Comparison of ENCODE assay signal across 1 fruit fly cellular context in the genomic region with DNA sequence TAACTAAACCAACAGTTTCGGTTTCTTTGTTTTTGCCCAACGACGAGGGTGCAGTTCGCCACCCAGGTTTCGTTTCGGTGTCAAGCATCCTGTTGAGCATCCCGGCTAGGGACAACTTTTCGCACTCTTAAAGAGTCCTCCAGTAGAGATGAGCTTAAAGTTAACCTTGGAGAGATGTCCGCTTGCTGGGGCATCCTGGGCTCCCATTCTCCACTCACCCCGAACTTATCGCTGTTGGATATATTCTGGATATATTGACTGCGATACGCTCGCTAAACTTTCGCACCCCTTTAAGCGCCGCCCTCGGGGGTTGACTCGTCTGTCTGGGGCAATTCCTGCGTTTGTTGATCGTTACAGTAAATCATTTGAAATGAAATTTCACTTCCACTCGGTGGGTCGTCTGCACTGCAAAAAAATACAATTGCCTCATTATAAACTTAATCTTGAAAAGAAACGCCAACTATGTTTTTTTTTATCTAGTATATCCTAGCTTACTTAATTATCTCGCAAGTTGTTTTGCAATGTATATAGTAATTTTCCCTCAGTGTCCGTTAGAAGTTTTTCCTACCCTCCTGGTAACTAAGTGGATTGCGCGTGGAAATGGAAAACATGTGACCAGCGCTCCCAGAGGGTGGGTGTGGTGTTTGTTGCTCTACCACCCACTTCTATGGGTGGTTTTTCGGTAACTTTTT.
TF ChIP-seq lines count a peak whose summit lies in the region.

No protein-coding gene starts in this region.

TF ChIP-seq in whole organism, embryonic, 481 proteins besides CTCF, POLR2A, EP300 and RAD21 (continued from another document and continues in another):
- peak; percentile 43 for TF ChIP-seq sug (tag; optimal IDR thresholded peaks at IDR 0.05; lab: Kevin White, UChicago)
- peak in 1 of 2 experiments; percentile 92 for TF ChIP-seq eve (GFP tag; optimal IDR thresholded peaks at IDR 0.05; lab: Kevin White, UChicago)
- TF ChIP-seq TFAM (GFP tag; optimal IDR thresholded peaks at IDR 0.05; lab: Kevin White, UChicago): peak; percentile 57
- peak; percentile 45 for TF ChIP-seq CG12104 (GFP tag; optimal IDR thresholded peaks at IDR 0.05; lab: Kevin White, UChicago)
- TF ChIP-seq Chrac-16 (GFP tag; optimal IDR thresholded peaks at IDR 0.05; lab: Kevin White, UChicago): peak; percentile 60
- TF ChIP-seq PHDP (tag; optimal IDR thresholded peaks at IDR 0.05; lab: Kevin White, UChicago): peak; percentile 80
- TF ChIP-seq B-H2 (GFP tag; optimal IDR thresholded peaks at IDR 0.05; lab: Kevin White, UChicago): no peak
- TF ChIP-seq da (GFP tag; optimal IDR thresholded peaks at IDR 0.05; lab: Kevin White, UChicago): peak; percentile 38
- peak; percentile 72 for TF ChIP-seq grau (tag; optimal IDR thresholded peaks at IDR 0.05; lab: Kevin White, UChicago)
- TF ChIP-seq Dek (tag; optimal IDR thresholded peaks at IDR 0.05; lab: Kevin White, UChicago): peak; percentile 78
- TF ChIP-seq CG15269 (tag; optimal IDR thresholded peaks at IDR 0.05; lab: Kevin White, UChicago): peak; percentile 86
- peak; percentile 87 for TF ChIP-seq CG14441 (GFP tag; IDR thresholded peaks at IDR 0.05; lab: Robert Waterston, UW)
- peak; percentile 73 for TF ChIP-seq ssp (GFP tag; IDR thresholded peaks at IDR 0.05; lab: Robert Waterston, UW)
- peak; percentile 80 for TF ChIP-seq CG12219 (GFP tag; optimal IDR thresholded peaks at IDR 0.05; lab: Kevin White, UChicago)
- no peak for TF ChIP-seq Dfd (GFP tag; optimal IDR thresholded peaks at IDR 0.05; lab: Kevin White, UChicago)
- TF ChIP-seq fd3F (GFP tag; optimal IDR thresholded peaks at IDR 0.05; lab: Kevin White, UChicago): peak; percentile 71
- TF ChIP-seq twi (tag; optimal IDR thresholded peaks at IDR 0.05; lab: Kevin White, UChicago): peak; percentile 32
- peak; percentile 62 for TF ChIP-seq al (GFP tag; IDR thresholded peaks at IDR 0.05; lab: Robert Waterston, UW)
- TF ChIP-seq Nf-YA (GFP tag; IDR thresholded peaks at IDR 0.05; lab: Robert Waterston, UW): peak; percentile 65
- TF ChIP-seq CG8281 (tag; optimal IDR thresholded peaks at IDR 0.05; lab: Kevin White, UChicago): peak; percentile 45
- TF ChIP-seq CG1832 (GFP tag; optimal IDR thresholded peaks at IDR 0.05; lab: Kevin White, UChicago): no peak
- TF ChIP-seq Gug (GFP tag; IDR thresholded peaks at IDR 0.05; lab: Robert Waterston, UW): peak; percentile 82
- peak; percentile 75 for TF ChIP-seq CG10267 (tag; optimal IDR thresholded peaks at IDR 0.05; lab: Kevin White, UChicago)
- no peak for TF ChIP-seq tll (GFP tag; optimal IDR thresholded peaks at IDR 0.05; lab: Kevin White, UChicago)
- peak; percentile 57 for TF ChIP-seq CG12236 (GFP tag; optimal IDR thresholded peaks at IDR 0.05; lab: Kevin White, UChicago)
- 0 out of 3 replicates have a peak, but pooled peaks have one; percentile 39 for TF ChIP-seq jigr1 (GFP tag; IDR thresholded peaks at IDR 0.05; lab: Robert Waterston, UW)
- TF ChIP-seq psq (GFP tag; optimal IDR thresholded peaks at IDR 0.05; lab: Kevin White, UChicago): peak; percentile 55
- peak; percentile 86 for TF ChIP-seq CG14014 (GFP tag; IDR thresholded peaks at IDR 0.05; lab: Robert Waterston, UW)
- TF ChIP-seq CG9932 (GFP tag; IDR thresholded peaks at IDR 0.05; lab: Robert Waterston, UW): peak; percentile 70
- peak; percentile 67 for TF ChIP-seq CG2875 (GFP tag; optimal IDR thresholded peaks at IDR 0.05; lab: Kevin White, UChicago)
- TF ChIP-seq YL-1 (GFP tag; optimal IDR thresholded peaks at IDR 0.05; lab: Kevin White, UChicago): peak; percentile 16
- TF ChIP-seq schlank (tag; optimal IDR thresholded peaks at IDR 0.05; lab: Kevin White, UChicago): peak; percentile 37
- peak; percentile 12 for TF ChIP-seq MTF-1 (GFP tag; optimal IDR thresholded peaks at IDR 0.05; lab: Kevin White, UChicago; ENCODE audit: borderline replicate concordance)
- no peak for TF ChIP-seq chinmo (GFP tag; IDR thresholded peaks at IDR 0.05; lab: Robert Waterston, UW; ENCODE audit: partially characterized antibody)
- peak; percentile 89 for TF ChIP-seq gem (tag; optimal IDR thresholded peaks at IDR 0.05; lab: Kevin White, UChicago)
- TF ChIP-seq NC2β (GFP tag; optimal IDR thresholded peaks at IDR 0.05; lab: Kevin White, UChicago): peak; percentile 74
- peak; percentile 95 for TF ChIP-seq Ets65A (GFP tag; lab: Kevin White, UChicago)
- no peak for TF ChIP-seq Scr (GFP tag; IDR thresholded peaks at IDR 0.05; lab: Robert Waterston, UW; ENCODE audit: partially characterized antibody)
- TF ChIP-seq slou (GFP tag; optimal IDR thresholded peaks at IDR 0.05; lab: Kevin White, UChicago): peak; percentile 55
- TF ChIP-seq E2f2 (GFP tag; IDR thresholded peaks at IDR 0.05; lab: Robert Waterston, UW): peak; percentile 55; the same call in 1 of the 2 replicates
- TF ChIP-seq dimm (GFP tag; IDR thresholded peaks at IDR 0.05; lab: Robert Waterston, UW): peak; percentile 64
- no peak for TF ChIP-seq CG17186 (GFP tag; optimal IDR thresholded peaks at IDR 0.05; lab: Kevin White, UChicago)
- peak; percentile 80 for TF ChIP-seq az2 (GFP tag; optimal IDR thresholded peaks at IDR 0.05; lab: Kevin White, UChicago)
- TF ChIP-seq Sry-β (GFP tag; optimal IDR thresholded peaks at IDR 0.05; lab: Kevin White, UChicago): no peak
- no peak for TF ChIP-seq BEAF-32 (GFP tag; optimal IDR thresholded peaks at IDR 0.05; lab: Kevin White, UChicago)
- peak; percentile 87 for TF ChIP-seq CG13424 (tag; optimal IDR thresholded peaks at IDR 0.05; lab: Kevin White, UChicago)
- peak; percentile 72 for TF ChIP-seq CG10147 (GFP tag; optimal IDR thresholded peaks at IDR 0.05; lab: Kevin White, UChicago)
- peak; percentile 86 for TF ChIP-seq sob (GFP tag; IDR thresholded peaks at IDR 0.05; lab: Robert Waterston, UW)
- peak; percentile 72 for TF ChIP-seq CG14710 (tag; optimal IDR thresholded peaks at IDR 0.05; lab: Kevin White, UChicago)
- no peak for TF ChIP-seq fru (optimal IDR thresholded peaks at IDR 0.05; lab: Kevin White, UChicago)
- peak; percentile 23 for TF ChIP-seq Deaf1 (tag; optimal IDR thresholded peaks at IDR 0.05; lab: Kevin White, UChicago)
- TF ChIP-seq CG8924 (tag; optimal IDR thresholded peaks at IDR 0.05; lab: Kevin White, UChicago): peak; percentile 63
- TF ChIP-seq gfzf (GFP tag; optimal IDR thresholded peaks at IDR 0.05; lab: Kevin White, UChicago): no peak
- TF ChIP-seq CG12391 (tag; optimal IDR thresholded peaks at IDR 0.05; lab: Kevin White, UChicago): peak; percentile 88
- TF ChIP-seq lab (GFP tag; optimal IDR thresholded peaks at IDR 0.05; lab: Kevin White, UChicago): peak; percentile 66
- peak; percentile 58 for TF ChIP-seq CG4328 (GFP tag; optimal IDR thresholded peaks at IDR 0.05; lab: Kevin White, UChicago)
- peak; percentile 84 for TF ChIP-seq so (GFP tag; IDR thresholded peaks at IDR 0.05; lab: Robert Waterston, UW)
- peak; percentile 67 for TF ChIP-seq B-H1 (GFP tag; IDR thresholded peaks at IDR 0.05; lab: Robert Waterston, UW)
- peak; percentile 31 for TF ChIP-seq repo (GFP tag; optimal IDR thresholded peaks at IDR 0.05; lab: Kevin White, UChicago)
- TF ChIP-seq CG14667 (GFP tag; IDR thresholded peaks at IDR 0.05; lab: Robert Waterston, UW): peak; percentile 63
- TF ChIP-seq zfh1 (GFP tag; IDR thresholded peaks at IDR 0.05; lab: Robert Waterston, UW): peak; percentile 90
- no peak for TF ChIP-seq CG42726 (GFP tag; IDR thresholded peaks at IDR 0.05; lab: Robert Waterston, UW; ENCODE audit: partially characterized antibody)
- no peak for TF ChIP-seq CG10565 (GFP tag; optimal IDR thresholded peaks at IDR 0.05; lab: Kevin White, UChicago)
- peak; percentile 61 for TF ChIP-seq CG2202 (tag; optimal IDR thresholded peaks at IDR 0.05; lab: Kevin White, UChicago)
- peak; percentile 86 for TF ChIP-seq E2f1 (GFP tag; IDR thresholded peaks at IDR 0.05; lab: Robert Waterston, UW)
- peak; percentile 61 for TF ChIP-seq CG8944 (GFP tag; optimal IDR thresholded peaks at IDR 0.05; lab: Kevin White, UChicago)
- no peak for TF ChIP-seq D19B (GFP tag; optimal IDR thresholded peaks at IDR 0.05; lab: Kevin White, UChicago)
- TF ChIP-seq CG2889 (GFP tag; IDR thresholded peaks at IDR 0.05; lab: Robert Waterston, UW): peak; percentile 62; the same call in 1 of the 3 replicates
- peak; percentile 66 for TF ChIP-seq CG43689 (GFP tag; IDR thresholded peaks at IDR 0.05; lab: Robert Waterston, UW)
- no peak for TF ChIP-seq Gsc (GFP tag; IDR thresholded peaks at IDR 0.05; lab: Robert Waterston, UW)
- TF ChIP-seq Dref (GFP tag; IDR thresholded peaks at IDR 0.05; lab: Robert Waterston, UW): no peak
- TF ChIP-seq CG1792 (GFP tag; optimal IDR thresholded peaks at IDR 0.05; lab: Kevin White, UChicago): peak; percentile 78
- no peak for TF ChIP-seq unc-4 (GFP tag; IDR thresholded peaks at IDR 0.05; lab: Robert Waterston, UW; ENCODE audit: partially characterized antibody)
- peak; percentile 82 for TF ChIP-seq CG11247 (GFP tag; IDR thresholded peaks at IDR 0.05; lab: Robert Waterston, UW)
- peak; percentile 58 for TF ChIP-seq CG12942 (GFP tag; optimal IDR thresholded peaks at IDR 0.05; lab: Kevin White, UChicago)
- peak; percentile 58 for TF ChIP-seq ERR (GFP tag; optimal IDR thresholded peaks at IDR 0.05; lab: Kevin White, UChicago)
- peak; percentile 84 for TF ChIP-seq tgo (GFP tag; IDR thresholded peaks at IDR 0.05; lab: Robert Waterston, UW)
- peak; percentile 2; the same call in 1 of the 2 replicates for TF ChIP-seq dati (GFP tag; IDR thresholded peaks at IDR 0.05; lab: Robert Waterston, UW)
- TF ChIP-seq mirr (GFP tag; optimal IDR thresholded peaks at IDR 0.05; lab: Kevin White, UChicago): peak; percentile 7
- peak; percentile 74; the same call in 1 of the 2 replicates for TF ChIP-seq peb (GFP tag; IDR thresholded peaks at IDR 0.05; lab: Robert Waterston, UW)
- TF ChIP-seq Hmr (GFP tag; optimal IDR thresholded peaks at IDR 0.05; lab: Kevin White, UChicago): peak; percentile 88
- peak; percentile 79 for TF ChIP-seq fd96Cb (tag; optimal IDR thresholded peaks at IDR 0.05; lab: Kevin White, UChicago)
- peak; percentile 14 for TF ChIP-seq zen (tag; optimal IDR thresholded peaks at IDR 0.05; lab: Kevin White, UChicago)
- peak; percentile 71 for TF ChIP-seq ind (GFP tag; optimal IDR thresholded peaks at IDR 0.05; lab: Kevin White, UChicago)
- no peak for TF ChIP-seq CG14965 (GFP tag; optimal IDR thresholded peaks at IDR 0.05; lab: Kevin White, UChicago; ENCODE audit: borderline replicate concordance)
- peak; percentile 73 for TF ChIP-seq HHEX (GFP tag; optimal IDR thresholded peaks at IDR 0.05; lab: Kevin White, UChicago)
- TF ChIP-seq Antp (GFP tag; optimal IDR thresholded peaks at IDR 0.05; lab: Kevin White, UChicago): peak; percentile 76
- TF ChIP-seq CG15479 (GFP tag; optimal IDR thresholded peaks at IDR 0.05; lab: Kevin White, UChicago): no peak
- TF ChIP-seq CG13296 (GFP tag; optimal IDR thresholded peaks at IDR 0.05; lab: Kevin White, UChicago): peak; percentile 67
- TF ChIP-seq Neu2 (GFP tag; optimal IDR thresholded peaks at IDR 0.05; lab: Kevin White, UChicago; ENCODE audit: borderline replicate concordance): no peak
- peak; percentile 72 for TF ChIP-seq pnt (GFP tag; optimal IDR thresholded peaks at IDR 0.05; lab: Kevin White, UChicago)
- peak; percentile 65 for TF ChIP-seq CG16779 (GFP tag; IDR thresholded peaks at IDR 0.05; lab: Robert Waterston, UW)
- TF ChIP-seq Dad (GFP tag; optimal IDR thresholded peaks at IDR 0.05; lab: Kevin White, UChicago): peak; percentile 81
- TF ChIP-seq CG12769 (tag; optimal IDR thresholded peaks at IDR 0.05; lab: Kevin White, UChicago): peak; percentile 78
- TF ChIP-seq tin (GFP tag; optimal IDR thresholded peaks at IDR 0.05; lab: Kevin White, UChicago): peak; percentile 38
- peak; percentile 44 for TF ChIP-seq zfh2 (GFP tag; optimal IDR thresholded peaks at IDR 0.05; lab: Kevin White, UChicago)
- peak; percentile 71 for TF ChIP-seq Mes4 (GFP tag; optimal IDR thresholded peaks at IDR 0.05; lab: Kevin White, UChicago)
- TF ChIP-seq sna (GFP tag; IDR thresholded peaks at IDR 0.05; lab: Robert Waterston, UW; ENCODE audit: partially characterized antibody): no peak
- peak; percentile 45 for TF ChIP-seq cato (GFP tag; optimal IDR thresholded peaks at IDR 0.05; lab: Kevin White, UChicago; ENCODE audit: borderline replicate concordance)
- peak; percentile 80 for TF ChIP-seq Oli (tag; optimal IDR thresholded peaks at IDR 0.05; lab: Kevin White, UChicago)
- TF ChIP-seq CG4854 (GFP tag; optimal IDR thresholded peaks at IDR 0.05; lab: Kevin White, UChicago): peak; percentile 4
- peak; percentile 81 for TF ChIP-seq CG12659 (GFP tag; optimal IDR thresholded peaks at IDR 0.05; lab: Kevin White, UChicago)
- TF ChIP-seq sens (GFP tag; lab: Kevin White, UChicago): peak; percentile 96
- peak; percentile 57; the same call in 1 of the 2 replicates for TF ChIP-seq CG4360 (GFP tag; IDR thresholded peaks at IDR 0.05; lab: Robert Waterston, UW)
- TF ChIP-seq CG7839 (tag; optimal IDR thresholded peaks at IDR 0.05; lab: Kevin White, UChicago): peak; percentile 87
- no peak; the same call in 1 of the 2 replicates for TF ChIP-seq CG10321 (GFP tag; IDR thresholded peaks at IDR 0.05; lab: Robert Waterston, UW)
- TF ChIP-seq CG1602 (GFP tag; optimal IDR thresholded peaks at IDR 0.05; lab: Kevin White, UChicago): peak; percentile 69
- TF ChIP-seq pho (GFP tag; optimal IDR thresholded peaks at IDR 0.05; lab: Kevin White, UChicago): peak; percentile 69
- TF ChIP-seq CG4424 (GFP tag; optimal IDR thresholded peaks at IDR 0.05; lab: Kevin White, UChicago): peak; percentile 74
- peak; percentile 54 for TF ChIP-seq CG7372 (GFP tag; IDR thresholded peaks at IDR 0.05; lab: Robert Waterston, UW)
- TF ChIP-seq bowl (GFP tag; IDR thresholded peaks at IDR 0.05; lab: Robert Waterston, UW): no peak
- TF ChIP-seq NFAT (GFP tag; IDR thresholded peaks at IDR 0.05; lab: Robert Waterston, UW): peak; percentile 66
- peak; percentile 76 for TF ChIP-seq caup (GFP tag; optimal IDR thresholded peaks at IDR 0.05; lab: Kevin White, UChicago; ENCODE audit: severe bottlenecking)
- peak; percentile 75; the same call in 1 of the 2 replicates for TF ChIP-seq CG32767 (GFP tag; IDR thresholded peaks at IDR 0.05; lab: Robert Waterston, UW)
- TF ChIP-seq CG2129 (GFP tag; IDR thresholded peaks at IDR 0.05; lab: Robert Waterston, UW; ENCODE audit: partially characterized antibody): no peak
- peak; percentile 82 for TF ChIP-seq CG6813 (GFP tag; optimal IDR thresholded peaks at IDR 0.05; lab: Kevin White, UChicago)
- peak; percentile 75 for TF ChIP-seq onecut (GFP tag; IDR thresholded peaks at IDR 0.05; lab: Robert Waterston, UW)
- no peak for TF ChIP-seq br (optimal IDR thresholded peaks at IDR 0.05; lab: Kevin White, UChicago)
- TF ChIP-seq tio (GFP tag; optimal IDR thresholded peaks at IDR 0.05; lab: Kevin White, UChicago): peak; percentile 69
- TF ChIP-seq Fer2 (tag; optimal IDR thresholded peaks at IDR 0.05; lab: Kevin White, UChicago): peak; percentile 46
- TF ChIP-seq ap (GFP tag; IDR thresholded peaks at IDR 0.05; lab: Robert Waterston, UW): peak; percentile 69
- TF ChIP-seq Six4 (GFP tag; optimal IDR thresholded peaks at IDR 0.05; lab: Kevin White, UChicago): peak; percentile 77
